Fruit fly (Drosophila melanogaster): ENCODE data around the gene CG43680.

Gene CG43680

DNA sequence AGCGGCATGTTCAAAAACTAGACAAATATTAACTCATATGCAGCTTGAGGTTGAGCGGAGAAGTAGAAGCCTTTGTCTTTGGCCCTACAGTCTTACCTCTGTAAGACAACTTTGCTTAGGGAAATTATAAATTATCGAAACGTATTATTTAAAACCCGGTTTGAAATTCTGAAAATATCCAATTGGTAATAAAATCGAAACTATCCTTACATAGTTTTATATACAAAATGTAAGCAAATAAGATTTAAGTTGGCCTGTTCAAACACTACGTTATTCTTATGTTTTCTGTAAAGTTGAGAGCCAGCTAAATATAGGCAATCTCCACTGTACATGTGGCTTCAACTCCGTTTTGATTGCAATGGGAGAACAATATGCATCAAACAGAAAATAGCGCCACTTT is 39.9 kb downstream of the CG43680 start (continued):
- TF ChIP-seq CG10669 (GFP tag; optimal IDR thresholded peaks at IDR 0.05) (peak; percentile 61), CG7368 (GFP tag; optimal IDR thresholded peaks at IDR 0.05) (peak; percentile 6), CG34406 (GFP tag; optimal IDR thresholded peaks at IDR 0.05) (peak; percentile 8), CG6854 (GFP tag; optimal IDR thresholded peaks at IDR 0.05) (no peak), Eip93F (GFP tag; optimal IDR thresholded peaks at IDR 0.05) (no peak), CG16779 (tag; optimal IDR thresholded peaks at IDR 0.05) (peak; percentile 8), eg (GFP tag; IDR thresholded peaks at IDR 0.05) (0 out of 3 replicates have a peak, but pooled peaks have one; percentile 28), vri (GFP tag; optimal IDR thresholded peaks at IDR 0.05) (no peak), fkh (GFP tag; optimal IDR thresholded peaks at IDR 0.05) (no peak), CG11762 (GFP tag; optimal IDR thresholded peaks at IDR 0.05; ENCODE audit: insufficient read depth) (peak; percentile 30), CG10631 (GFP tag; optimal IDR thresholded peaks at IDR 0.05) (peak; percentile 35), Lpt (GFP tag; optimal IDR thresholded peaks at IDR 0.05) (no peak), spab (GFP tag; optimal IDR thresholded peaks at IDR 0.05) (peak; percentile 24), Sox102F (GFP tag; optimal IDR thresholded peaks at IDR 0.05) (no peak), fd85E (GFP tag; optimal IDR thresholded peaks at IDR 0.05) (no peak), CG6808 (GFP tag; optimal IDR thresholded peaks at IDR 0.05) (peak; percentile 62), Sox15 (GFP tag; optimal IDR thresholded peaks at IDR 0.05) (no peak), dsx (GFP tag; optimal IDR thresholded peaks at IDR 0.05; ENCODE audit: poor library complexity, severe bottlenecking) (peak; percentile 50), cyc (GFP tag; optimal IDR thresholded peaks at IDR 0.05) (peak; percentile 2), Gug (GFP tag; IDR thresholded peaks at IDR 0.05) (no peak), dac (GFP tag; optimal IDR thresholded peaks at IDR 0.05) (no peak), topi (GFP tag; optimal IDR thresholded peaks at IDR 0.05) (peak; percentile 3), CG31627 (GFP tag; optimal IDR thresholded peaks at IDR 0.05) (no peak), Ets21C (GFP tag; optimal IDR thresholded peaks at IDR 0.05) (no peak), CG3032 (tag; optimal IDR thresholded peaks at IDR 0.05) (peak; percentile 64), Eip78C (GFP tag) (peak; percentile 75), Eip75B (GFP tag; optimal IDR thresholded peaks at IDR 0.05) (peak; percentile 13), CG11902 (GFP tag; optimal IDR thresholded peaks at IDR 0.05) (no peak), Sox14 (GFP tag; optimal IDR thresholded peaks at IDR 0.05) (peak; percentile 40), Met (GFP tag; optimal IDR thresholded peaks at IDR 0.05) (peak; percentile 3), CG9139 (GFP tag; optimal IDR thresholded peaks at IDR 0.05) (no peak)

DNA sequence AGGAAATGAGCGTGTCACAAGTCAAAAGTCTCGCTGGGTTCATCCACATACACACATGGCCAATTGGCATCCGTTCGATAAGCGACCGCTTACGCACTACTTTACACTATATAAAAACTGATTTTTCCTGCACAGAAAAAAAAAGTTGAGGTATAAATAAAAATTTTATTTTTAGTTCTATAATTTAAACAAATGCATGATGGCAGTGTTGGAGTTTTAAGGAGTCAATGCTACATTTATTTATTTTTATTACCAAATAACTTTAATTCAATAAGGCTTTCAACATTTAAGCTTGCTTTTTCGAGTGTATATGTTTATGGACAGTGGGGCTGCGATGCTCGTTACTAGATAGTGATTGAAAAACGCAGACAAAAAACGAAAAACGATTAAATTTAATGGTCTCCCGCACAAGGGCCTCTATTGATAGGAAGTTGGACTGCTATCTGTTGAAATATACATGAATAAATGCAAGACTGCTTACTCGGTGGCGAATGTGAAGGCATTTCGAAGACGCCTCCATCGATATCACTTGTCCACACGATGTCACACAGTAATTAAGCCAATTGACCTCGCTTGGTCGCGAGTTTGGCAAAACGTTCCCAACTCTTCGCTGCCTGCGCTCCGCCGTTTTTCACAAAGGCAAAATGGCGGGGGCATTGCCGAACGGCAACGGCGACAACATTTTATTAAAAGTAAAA is 41.4 kb downstream of the CG43680 start:
- TF ChIP-seq Hr4 (GFP tag; optimal IDR thresholded peaks at IDR 0.05) (peak; percentile 86), lz (GFP tag; optimal IDR thresholded peaks at IDR 0.05) (peak; percentile 55), CG10669 (GFP tag; optimal IDR thresholded peaks at IDR 0.05) (peak; percentile 73), CG6792 (GFP tag; optimal IDR thresholded peaks at IDR 0.05) (peak; percentile 64), Sox102F (GFP tag; optimal IDR thresholded peaks at IDR 0.05) (peak; percentile 33), CG8632 (GFP tag; optimal IDR thresholded peaks at IDR 0.05) (peak; percentile 74), CG11762 (GFP tag; optimal IDR thresholded peaks at IDR 0.05; ENCODE audit: insufficient read depth) (peak; percentile 54), spab (GFP tag; optimal IDR thresholded peaks at IDR 0.05) (peak; percentile 75), CG6163 (GFP tag; IDR thresholded peaks at IDR 0.05) (peak; percentile 87), CG8319 (GFP tag; optimal IDR thresholded peaks at IDR 0.05) (peak; percentile 41), CG7368 (GFP tag; optimal IDR thresholded peaks at IDR 0.05) (peak; percentile 51), CG32006 (GFP tag; optimal IDR thresholded peaks at IDR 0.05) (peak; percentile 83), CG16779 (tag; optimal IDR thresholded peaks at IDR 0.05) (peak; percentile 64), CG8119 (GFP tag; IDR thresholded peaks at IDR 0.05) (peak; percentile 87), Lpt (GFP tag; optimal IDR thresholded peaks at IDR 0.05) (peak; percentile 63), acj6 (GFP tag; optimal IDR thresholded peaks at IDR 0.05) (peak; percentile 78), topi (GFP tag; optimal IDR thresholded peaks at IDR 0.05) (peak; percentile 59), eg (GFP tag; IDR thresholded peaks at IDR 0.05) (peak; percentile 85), CG1621 (tag; optimal IDR thresholded peaks at IDR 0.05) (peak; percentile 64), CG3032 (tag; optimal IDR thresholded peaks at IDR 0.05) (peak; percentile 82), CG15336 (GFP tag; IDR thresholded peaks at IDR 0.05) (peak; percentile 87), CG3919 (GFP tag; optimal IDR thresholded peaks at IDR 0.05) (peak; percentile 66), CG6808 (GFP tag; optimal IDR thresholded peaks at IDR 0.05) (peak; percentile 76), fd85E (GFP tag; optimal IDR thresholded peaks at IDR 0.05) (no peak), Blimp-1 (GFP tag; optimal IDR thresholded peaks at IDR 0.05) (no peak), CG11294 (GFP tag; IDR thresholded peaks at IDR 0.05) (peak; percentile 44; the same call in 1 of the 2 replicates), Met (GFP tag; optimal IDR thresholded peaks at IDR 0.05) (peak; percentile 59), esn (GFP tag; optimal IDR thresholded peaks at IDR 0.05) (peak; percentile 71), Ets21C (GFP tag; optimal IDR thresholded peaks at IDR 0.05) (peak; percentile 25), CG6276 (GFP tag; optimal IDR thresholded peaks at IDR 0.05) (peak; percentile 73), Hr38 (GFP tag; optimal IDR thresholded peaks at IDR 0.05) (no peak), cyc (GFP tag; optimal IDR thresholded peaks at IDR 0.05) (peak; percentile 20)

Data from whole organism, prepupa.